Fruit fly (Drosophila melanogaster) Kc167 (cell line): ENCODE results near the gene inaF-A.

Experiments
- Myc ChIP-seq: fragments of >200 bp; optimal IDR thresholded peaks from 2 replicates; lab custom pipeline; 2017; ENCODE audit warnings: missing external identifiers
- h ChIP-seq: fragments of >200 bp; optimal IDR thresholded peaks from 3 replicates; lab custom pipeline; 2018; ENCODE audit warnings: missing external identifiers
- insv ChIP-seq: fragments of >200 bp; optimal IDR thresholded peaks from 3 replicates; lab custom pipeline; 2018; ENCODE audit warnings: missing external identifiers
- psq ChIP-seq: fragments of >200 bp; optimal IDR thresholded peaks from 2 replicates; lab custom pipeline; 2017; ENCODE audit warnings: missing external identifiers

DNA sequence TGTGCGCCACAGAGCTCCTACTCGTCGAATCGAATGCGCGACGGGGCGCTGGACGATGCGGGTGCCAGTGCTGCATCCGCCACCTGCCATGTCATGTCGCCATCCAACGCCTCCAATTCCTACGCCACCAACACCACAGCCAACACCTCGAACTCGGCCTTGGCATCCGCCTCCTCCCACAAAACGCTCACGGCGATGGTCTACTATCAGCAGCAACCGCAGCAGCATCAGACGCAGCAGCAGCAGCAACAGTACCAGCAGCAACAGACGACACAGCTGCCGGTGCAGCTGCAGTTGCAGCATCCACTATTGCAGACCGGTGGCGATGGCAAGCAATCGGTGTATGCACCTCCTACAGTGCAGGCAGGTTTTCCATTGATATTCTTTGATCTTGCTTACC is 32.9 kb downstream of the inaF-A start:
- TF ChIP-seq insv (lab: Kevin White, UChicago) (no peak), Myc (no peak), psq (lab: Kevin White, UChicago) (no peak), h (lab: Kevin White, UChicago) (no peak)
